Worm (Caenorhabditis elegans): ENCODE data around the gene mec-4.

- TF ChIP-seq flt-1 (GFP tag; IDR thresholded peaks at IDR 0.05) (no peak), ztf-23 (GFP tag; IDR thresholded peaks at IDR 0.05) (no peak), T22C8.4 (GFP tag; IDR thresholded peaks at IDR 0.05) (no peak), ref-1 (GFP tag; conservative IDR thresholded peaks at IDR 0.05) (no peak), med-1 (GFP tag; optimal IDR thresholded peaks at IDR 0.05; ENCODE audit: insufficient read depth) (no peak)
These were observed 8.0 kb upstream of the mec-4 start for ce11 chrX:16814913-16815312.

All from whole organism, midembryonic.